Worm (Caenorhabditis elegans) whole organism, L1 larva: ENCODE data around the gene npl-10.
"Not testable (repeated sequence)": the region's sequence is repeated elsewhere in the genome, so short reads cannot be mapped to it uniquely, and the experiment has no call there.

Source experiments
- blmp-1 ChIP-seq: fragments of 150-350 bp; optimal IDR thresholded peaks from 2 replicates; lab custom pipeline; 2014; ENCODE audit warnings: missing biosample characterization, missing genetic modification characterization
- efl-1 ChIP-seq, 4 experiments: fragments of 150-350 bp; optimal IDR thresholded peaks in 3 of 4; peaks in 1 of 4; 1 replicate in 1 of 4; 2 replicates in 3 of 4; lab custom pipeline; 2014; ENCODE audit warnings: missing biosample characterization in 2 of 4, missing genetic modification characterization in 2 of 4, missing genetic modification reagents in 2 of 4
- egl-27 ChIP-seq, 2 experiments: fragments of 150-350 bp in 1 of 2; sonication (generic microtip); optimal IDR thresholded peaks; 3 replicates each; lab custom pipeline; 2017 to 2018; ENCODE audit warnings: missing biosample characterization in 2 of 2, missing genetic modification characterization in 2 of 2, missing genetic modification reagents in 2 of 2
- fkh-4 ChIP-seq: sonication (generic microtip); optimal IDR thresholded peaks from 2 replicates; lab custom pipeline; 2016; ENCODE audit warnings: missing compliant biosample characterization, missing genetic modification characterization, borderline replicate concordance
- fos-1 ChIP-seq: fragments of 150-350 bp; optimal IDR thresholded peaks from 2 replicates; lab custom pipeline; 2014; ENCODE audit warnings: missing biosample characterization, missing genetic modification characterization
- irx-1 ChIP-seq: sonication (generic microtip); optimal IDR thresholded peaks from 2 replicates; lab custom pipeline; 2016; ENCODE audit warnings: missing genetic modification characterization, missing compliant biosample characterization
- lir-3 ChIP-seq: sonication (generic microtip); optimal IDR thresholded peaks from 2 replicates; lab custom pipeline; 2016; ENCODE audit warnings: mild to moderate bottlenecking, missing genetic modification characterization, moderate library complexity, missing compliant biosample characterization; ENCODE audit not compliant: poor library complexity
- lsy-2 ChIP-seq, 2 experiments: fragments of 150-350 bp; optimal IDR thresholded peaks; 2 replicates each; lab custom pipeline; 2014; ENCODE audit warnings: missing biosample characterization in 2 of 2, missing genetic modification characterization in 2 of 2
- nhr-237 ChIP-seq: fragments of 150-350 bp; optimal IDR thresholded peaks from 2 replicates; lab custom pipeline; 2014; ENCODE audit warnings: missing biosample characterization, missing genetic modification characterization
- nhr-77 ChIP-seq: fragments of 150-350 bp; optimal IDR thresholded peaks from 2 replicates; lab custom pipeline; 2014; ENCODE audit warnings: missing biosample characterization, missing genetic modification characterization
- nhr-90 ChIP-seq: sonication (generic microtip); optimal IDR thresholded peaks from 2 replicates; lab custom pipeline; 2016; ENCODE audit warnings: mild to moderate bottlenecking, missing genetic modification characterization, missing compliant biosample characterization; ENCODE audit not compliant: poor library complexity
- snpc-4 ChIP-seq: fragments of 150-350 bp; optimal IDR thresholded peaks from 2 replicates; lab custom pipeline; 2014; ENCODE audit warnings: missing biosample characterization, missing genetic modification characterization
- zag-1 ChIP-seq: fragments of 150-350 bp; optimal IDR thresholded peaks from 2 replicates; lab custom pipeline; 2014; ENCODE audit warnings: missing biosample characterization, missing genetic modification characterization

ce11 chrIII:3897116-3897845 is 38.4 kb downstream of the npl-10 start:
- TF ChIP-seq nhr-90 (tag; lab: Kevin White, UChicago); irx-1 (tag; lab: Kevin White, UChicago); blmp-1 (tag; lab: Kevin White, UChicago); fkh-4 (tag; lab: Kevin White, UChicago); lsy-2 (tag; optimal IDR thresholded peaks at IDR 0.05; lab: Kevin White, UChicago); egl-27 (tag; optimal IDR thresholded peaks at IDR 0.05; lab: Kevin White, UChicago); fos-1; nhr-237; nhr-77 (tag; lab: Kevin White, UChicago); zag-1 (tag; lab: Kevin White, UChicago); snpc-4 (tag; lab: Kevin White, UChicago); efl-1 (optimal IDR thresholded peaks at IDR 0.05; lab: Kevin White, UChicago); efl-1 (GFP tag; optimal IDR thresholded peaks at IDR 0.05 in 1 of 2; lab: Kevin White, UChicago); lir-3 (tag; lab: Kevin White, UChicago): not testable (repeated sequence)
